Worm (Caenorhabditis elegans) whole organism, L4 larva: ENCODE results near the gene irld-49.

Experiments used
- F10B5.3 ChIP-seq: sonication (generic microtip); optimal IDR thresholded peaks from 2 replicates; lab custom pipeline; 2016; ENCODE audit warnings: mild to moderate bottlenecking, missing genetic modification characterization, missing compliant biosample characterization
- Y75B8A.6 ChIP-seq: fragments of 200-800 bp; sonication (Bioruptor generic); IDR thresholded peaks from 2 replicates; pipeline ENCODE4 v1.3.6; 2022; ENCODE audit warnings: missing genetic modification reagents, missing genetic modification characterization, missing compliant biosample characterization
- aha-1 ChIP-seq: fragments of 150-350 bp; peaks from one replicate; lab custom pipeline; 2014; ENCODE audit warnings: missing biosample characterization, missing genetic modification characterization
- arid-1 ChIP-seq: fragments of 200-800 bp; sonication (Bioruptor generic); conservative IDR thresholded peaks from 2 replicates; pipeline ENCODE4 v1.3.6; 2022; ENCODE audit warnings: missing genetic modification reagents, missing genetic modification characterization, missing compliant biosample characterization
- attf-4 ChIP-seq: sonication (generic microtip); optimal IDR thresholded peaks from 3 replicates; lab custom pipeline; 2017; ENCODE audit warnings: missing biosample characterization, missing genetic modification characterization
- ceh-62 ChIP-seq: sonication (generic microtip); optimal IDR thresholded peaks from 2 replicates; lab custom pipeline; 2017; ENCODE audit warnings: missing biosample characterization, missing genetic modification characterization
- ceh-82 ChIP-seq: sonication (generic microtip); optimal IDR thresholded peaks from 2 replicates; lab custom pipeline; 2017; ENCODE audit warnings: missing biosample characterization, missing genetic modification characterization
- ces-1 ChIP-seq: fragments of 150-350 bp; sonication (generic microtip); optimal IDR thresholded peaks from 4 replicates; lab custom pipeline; 2014; ENCODE audit warnings: missing biosample characterization, missing genetic modification reagents, missing genetic modification characterization
- daf-12 ChIP-seq: fragments of 150-350 bp; optimal IDR thresholded peaks from 2 replicates; lab custom pipeline; 2014; ENCODE audit warnings: missing biosample characterization, missing genetic modification reagents, missing genetic modification characterization
- daf-16 ChIP-seq, 3 experiments: sonication (generic microtip); optimal IDR thresholded peaks; 2 replicates each; lab custom pipeline; 2016 to 2017; ENCODE audit warnings: missing genetic modification characterization in 3 of 3, missing genetic modification reagents in 3 of 3, mild to moderate bottlenecking in 2 of 3, missing compliant biosample characterization in 2 of 3, missing biosample characterization in 1 of 3, moderate library complexity in 1 of 3
- dmd-6 ChIP-seq: fragments of 200-800 bp; sonication (Bioruptor generic); IDR thresholded peaks from 2 replicates; pipeline ENCODE4 v1.3.6; 2022; ENCODE audit warnings: missing genetic modification reagents, missing genetic modification characterization, missing compliant biosample characterization
- dmd-8 ChIP-seq: fragments of 200-800 bp; sonication (Bioruptor generic); IDR thresholded peaks from 2 replicates; pipeline ENCODE4 v1.3.6; 2022; ENCODE audit warnings: missing genetic modification characterization, missing compliant biosample characterization
- egl-27 ChIP-seq: sonication (generic microtip); optimal IDR thresholded peaks from 3 replicates; lab custom pipeline; 2017; ENCODE audit warnings: missing biosample characterization, missing genetic modification reagents, missing genetic modification characterization
- hmg-1.1 ChIP-seq: fragments of 200-800 bp; sonication (Bioruptor generic); IDR thresholded peaks from 2 replicates; pipeline ENCODE4 v1.3.6; 2022; ENCODE audit warnings: missing genetic modification reagents, missing genetic modification characterization, missing compliant biosample characterization
- jun-1 ChIP-seq: fragments of 150-350 bp; optimal IDR thresholded peaks from 2 replicates; lab custom pipeline; 2014; ENCODE audit warnings: missing biosample characterization, missing genetic modification reagents, missing genetic modification characterization
- lin-1 ChIP-seq: fragments of 200-800 bp; sonication (Bioruptor generic); IDR thresholded peaks from 2 replicates; pipeline ENCODE4 v1.3.6; 2022; ENCODE audit warnings: missing genetic modification reagents, missing genetic modification characterization, missing compliant biosample characterization
- lin-13 ChIP-seq: fragments of 150-350 bp; optimal IDR thresholded peaks from 2 replicates; lab custom pipeline; 2014; ENCODE audit warnings: missing biosample characterization, missing genetic modification reagents, missing genetic modification characterization
- lin-38 ChIP-seq: fragments of 200-800 bp; sonication (Bioruptor generic); IDR thresholded peaks from 2 replicates; pipeline ENCODE4 v1.3.6; 2022; ENCODE audit warnings: missing genetic modification reagents, missing genetic modification characterization, missing compliant biosample characterization
- lir-3 ChIP-seq: sonication (generic microtip); optimal IDR thresholded peaks from 2 replicates; lab custom pipeline; 2016; ENCODE audit warnings: mild to moderate bottlenecking, missing genetic modification characterization, missing compliant biosample characterization
- nhr-102 ChIP-seq: sonication (generic microtip); optimal IDR thresholded peaks from 2 replicates; lab custom pipeline; 2016; ENCODE audit warnings: mild to moderate bottlenecking, missing genetic modification characterization, moderate library complexity, missing compliant biosample characterization
- nhr-42 ChIP-seq: fragments of 200-800 bp; sonication (Bioruptor generic); IDR thresholded peaks from 2 replicates; pipeline ENCODE4 v1.3.6; 2022; ENCODE audit warnings: missing genetic modification characterization, missing compliant biosample characterization
- nhr-6 ChIP-seq: fragments of 150-350 bp; optimal IDR thresholded peaks from 2 replicates; lab custom pipeline; 2014; ENCODE audit warnings: missing biosample characterization, missing genetic modification characterization
- pha-4 ChIP-seq, 2 experiments: fragments of 150-350 bp in 1 of 2; fragments of 200-800 bp in 1 of 2; sonication (Bioruptor generic) in 1 of 2; IDR thresholded peaks in 1 of 2; optimal IDR thresholded peaks in 1 of 2; 2 replicates each; pipeline versions ENCODE4 v1.3.6 to Lab custom; 2014 to 2022; ENCODE audit warnings: missing genetic modification characterization in 2 of 2, missing genetic modification reagents in 2 of 2, missing biosample characterization in 1 of 2, missing compliant biosample characterization in 1 of 2
- pqm-1 ChIP-seq: sonication (generic microtip); optimal IDR thresholded peaks from 2 replicates; lab custom pipeline; 2017; ENCODE audit warnings: missing biosample characterization, missing genetic modification characterization
- set-16 ChIP-seq: fragments of 200-800 bp; sonication (Bioruptor generic); IDR thresholded peaks from 2 replicates; pipeline ENCODE4 v1.3.6; 2022; ENCODE audit warnings: missing genetic modification reagents, missing genetic modification characterization, missing compliant biosample characterization
- skn-1 ChIP-seq: fragments of 150-350 bp; optimal IDR thresholded peaks from 2 replicates; lab custom pipeline; 2014; ENCODE audit warnings: missing biosample characterization, missing genetic modification characterization
- spr-1 ChIP-seq: sonication (generic microtip); optimal IDR thresholded peaks from 2 replicates; lab custom pipeline; 2016; ENCODE audit warnings: mild to moderate bottlenecking, missing genetic modification characterization, missing compliant biosample characterization
- unc-130 ChIP-seq: sonication (generic microtip); optimal IDR thresholded peaks from 2 replicates; lab custom pipeline; 2016; ENCODE audit warnings: missing genetic modification reagents, missing genetic modification characterization, missing compliant biosample characterization
- unc-62 ChIP-seq, 3 experiments: fragments of 150-350 bp in 1 of 3; sonication (generic microtip); optimal IDR thresholded peaks in 2 of 3; peaks in 1 of 3; 1 replicate in 1 of 3; 2 replicates in 2 of 3; lab custom pipeline; 2014 to 2017; ENCODE audit warnings: missing biosample characterization in 3 of 3, missing genetic modification characterization in 3 of 3, missing genetic modification reagents in 3 of 3, missing genotype in 1 of 3
- vab-7 ChIP-seq: fragments of 200-800 bp; sonication (Bioruptor generic); IDR thresholded peaks from 2 replicates; pipeline ENCODE4 v1.3.6; 2022; ENCODE audit warnings: missing genetic modification reagents, missing genetic modification characterization, missing compliant biosample characterization
- zag-1 ChIP-seq: fragments of 150-350 bp; optimal IDR thresholded peaks from 2 replicates; lab custom pipeline; 2014; ENCODE audit warnings: missing biosample characterization, missing genetic modification characterization
- zip-11 ChIP-seq: fragments of 200-800 bp; sonication (Bioruptor generic); IDR thresholded peaks from 2 replicates; pipeline ENCODE4 v1.3.6; 2022; ENCODE audit warnings: missing genetic modification characterization, missing compliant biosample characterization

The irld-49 gene

DNA sequence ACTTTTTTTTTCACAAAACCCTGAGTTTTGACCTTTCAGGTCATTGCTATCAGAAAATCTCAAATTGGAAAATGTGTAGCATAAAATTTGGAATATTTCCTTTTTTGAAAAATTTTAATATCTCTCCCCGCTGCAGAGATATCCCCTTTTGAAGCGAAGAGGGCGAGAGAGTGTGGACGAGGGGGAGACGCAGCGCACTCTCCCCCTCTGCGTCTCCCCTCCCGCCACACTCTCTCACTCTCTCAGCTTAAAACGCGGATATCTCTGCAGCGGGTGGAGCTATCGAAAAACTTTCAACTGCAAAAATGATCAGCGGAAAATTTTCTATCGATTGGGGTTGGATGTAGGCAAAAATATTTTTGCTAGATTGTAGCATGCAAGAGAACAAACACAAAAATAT is 21.2 kb upstream of the irld-49 start:
- TF ChIP-seq skn-1 (tag; lab: Kevin White, UChicago) (no peak), arid-1 (GFP tag; lab: Robert Waterston, UW) (no peak), egl-27 (tag; lab: Kevin White, UChicago) (no peak), daf-12 (no peak), lir-3 (tag; lab: Kevin White, UChicago) (no peak), attf-4 (tag; lab: Kevin White, UChicago) (no peak), Y75B8A.6 (no peak), jun-1 (tag; lab: Kevin White, UChicago) (no peak), ces-1 (GFP tag; lab: Kevin White, UChicago) (no peak), set-16 (peak; percentile 55), lin-1 (GFP tag; lab: Robert Waterston, UW) (0 out of 2 replicates have a peak, but pooled peaks have one; percentile 2), nhr-102 (no peak), lin-38 (GFP tag; lab: Robert Waterston, UW) (0 out of 2 replicates have a peak, but pooled peaks have one; percentile 23), nhr-42 (GFP tag; lab: Robert Waterston, UW) (no peak), pha-4 (GFP tag; IDR thresholded peaks at IDR 0.05; lab: Robert Waterston, UW) (no peak), pha-4 (tag; optimal IDR thresholded peaks at IDR 0.05; lab: Kevin White, UChicago) (no peak), spr-1 (tag; lab: Kevin White, UChicago) (no peak), nhr-6 (tag; lab: Kevin White, UChicago) (no peak), zip-11 (no peak)

DNA sequence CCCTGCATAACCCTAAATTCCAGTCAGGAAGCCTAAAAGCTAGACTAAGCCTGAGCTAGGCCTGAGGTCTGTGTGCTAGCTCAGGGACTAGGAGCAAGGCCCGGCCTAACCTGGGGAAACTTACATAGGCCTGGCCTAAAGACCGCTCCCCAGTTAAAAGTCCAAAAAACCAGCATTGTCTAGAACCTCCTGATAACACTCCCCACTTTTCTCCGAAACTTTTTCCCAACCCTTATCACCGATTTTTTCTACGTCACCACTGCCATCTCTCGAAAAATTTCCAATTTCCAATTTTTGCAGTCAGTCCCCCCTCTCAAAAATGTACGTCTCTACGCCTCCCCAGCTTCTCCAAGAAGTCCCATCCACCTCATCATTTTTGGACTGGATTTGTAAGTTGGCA is 20.4 kb upstream of the irld-49 start, which contains the start of gene ZK355.2:
Gene ZK355.2 (plus strand): TSS at position 301 of the 400 bp plus-strand sequence.
- TF ChIP-seq dmd-6 (GFP tag; lab: Robert Waterston, UW) (peak; percentile 34; the same call in 1 of the 2 replicates), lir-3 (tag; lab: Kevin White, UChicago) (no peak), daf-16 (GFP tag; optimal IDR thresholded peaks at IDR 0.05; lab: Kevin White, UChicago) (no peak), daf-16 (tag; optimal IDR thresholded peaks at IDR 0.05; lab: Kevin White, UChicago) (peak; percentile 8), pqm-1 (tag; lab: Kevin White, UChicago) (peak; percentile 5), hmg-1.1 (GFP tag; lab: Robert Waterston, UW) (no peak)

DNA sequence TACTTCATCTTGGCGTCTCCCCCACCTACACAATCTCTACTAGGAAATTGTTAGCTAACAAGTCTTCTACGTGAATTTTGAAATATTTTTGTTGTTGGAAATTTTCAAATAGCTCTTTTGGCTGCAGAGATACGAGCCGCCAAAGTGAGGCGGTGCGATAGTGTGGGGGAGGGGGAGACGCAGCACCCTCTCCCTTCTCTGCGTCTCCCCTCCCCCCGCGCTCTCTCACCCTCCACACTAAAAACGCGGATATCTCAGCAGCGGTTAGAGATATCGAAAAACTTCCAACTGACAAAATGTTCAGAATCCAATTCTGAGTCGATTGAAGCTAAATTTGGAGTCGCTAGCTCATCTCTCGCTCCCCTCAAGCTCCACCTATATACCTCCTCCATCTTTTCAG is 18.9 kb upstream of the irld-49 start:
- TF ChIP-seq aha-1 (tag; lab: Kevin White, UChicago), result peak; percentile 13
- TF ChIP-seq set-16, result peak; percentile 69
- TF ChIP-seq unc-62 (GFP tag; optimal IDR thresholded peaks at IDR 0.05 in 1 of 2; lab: Kevin White, UChicago), result no peak
- no peak for TF ChIP-seq unc-62 (tag; optimal IDR thresholded peaks at IDR 0.05; lab: Kevin White, UChicago)
- no peak for TF ChIP-seq lin-1 (GFP tag; lab: Robert Waterston, UW)
- TF ChIP-seq, all 104 proteins: peak for 2

DNA sequence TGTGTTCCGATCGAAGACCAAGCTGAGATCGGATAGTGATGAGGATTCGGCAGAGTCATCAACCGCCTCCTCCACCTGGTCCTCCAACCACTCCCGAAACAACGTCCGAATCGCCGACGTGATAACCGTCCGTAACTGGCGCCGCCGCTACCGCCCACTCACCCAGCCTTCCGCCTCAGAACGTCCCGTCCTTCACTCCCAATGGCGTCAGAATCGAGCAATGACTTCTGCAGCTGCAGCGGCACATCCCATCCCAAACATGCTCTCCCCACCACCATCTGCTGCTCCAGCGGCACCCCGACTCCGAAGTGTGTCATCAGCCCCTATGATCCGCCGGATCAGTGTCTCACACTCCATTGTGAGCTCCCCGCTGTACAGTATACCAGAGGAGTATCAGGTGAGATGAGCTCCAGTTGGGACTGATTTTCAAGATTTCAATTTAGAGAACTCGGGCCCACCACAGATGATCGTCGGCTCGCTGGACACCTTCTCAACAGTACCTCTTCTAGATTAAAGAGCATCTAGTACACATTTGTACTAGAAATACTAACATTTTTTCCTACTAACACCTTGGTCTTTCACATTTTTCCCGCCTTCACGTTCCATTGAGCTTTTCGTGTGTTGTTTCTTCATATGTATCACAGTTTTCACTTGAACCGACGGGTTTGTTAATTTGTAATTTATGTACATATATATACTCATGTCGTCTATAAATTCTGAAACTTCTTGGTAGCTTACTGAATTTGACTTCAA is 18.0 kb upstream of the irld-49 start:
- TF ChIP-seq lin-1 (GFP tag; lab: Robert Waterston, UW) (no peak), dmd-8 (GFP tag; lab: Robert Waterston, UW) (no peak), ceh-82 (no peak), ces-1 (GFP tag; lab: Kevin White, UChicago) (no peak), daf-12 (no peak), F10B5.3 (tag; lab: Kevin White, UChicago) (no peak), lin-13 (GFP tag; lab: Kevin White, UChicago) (no peak), ceh-62 (tag; lab: Kevin White, UChicago) (no peak), set-16 (peak; percentile 90), nhr-42 (GFP tag; lab: Robert Waterston, UW) (peak; percentile 17; the same call in 1 of the 2 replicates), unc-130 (GFP tag; lab: Kevin White, UChicago) (no peak), zag-1 (tag; lab: Kevin White, UChicago) (no peak), unc-62 (GFP tag; optimal IDR thresholded peaks at IDR 0.05 in 1 of 2; lab: Kevin White, UChicago) (peak in 1 of 2 experiments; percentile 80), unc-62 (tag; optimal IDR thresholded peaks at IDR 0.05; lab: Kevin White, UChicago) (no peak), vab-7 (GFP tag; lab: Robert Waterston, UW) (no peak)
